Fruit fly (Drosophila melanogaster) ovary, adult (tissue): ENCODE data around the gene CG34133.

ENCODE experiments used
- CG17801 ChIP-seq: fragments of 200-800 bp; optimal IDR thresholded peaks from 2 replicates; lab custom pipeline; 2019; ENCODE audit warnings: missing biosample characterization, mild to moderate bottlenecking, missing genetic modification characterization, moderate library complexity; ENCODE audit not compliant: partially characterized antibody

The CG34133 gene

dm6 chr3R:29869350-29869688 lies at the start of gene CG34133:
Gene CG34133 (plus strand): TSS chr3R:29869365.
- TF ChIP-seq CG17801 = no peak

dm6 chr3R:29829228-29829786 lies 39.9 kb upstream of the CG34133 start:
- TF ChIP-seq CG17801 = no peak

DNA sequence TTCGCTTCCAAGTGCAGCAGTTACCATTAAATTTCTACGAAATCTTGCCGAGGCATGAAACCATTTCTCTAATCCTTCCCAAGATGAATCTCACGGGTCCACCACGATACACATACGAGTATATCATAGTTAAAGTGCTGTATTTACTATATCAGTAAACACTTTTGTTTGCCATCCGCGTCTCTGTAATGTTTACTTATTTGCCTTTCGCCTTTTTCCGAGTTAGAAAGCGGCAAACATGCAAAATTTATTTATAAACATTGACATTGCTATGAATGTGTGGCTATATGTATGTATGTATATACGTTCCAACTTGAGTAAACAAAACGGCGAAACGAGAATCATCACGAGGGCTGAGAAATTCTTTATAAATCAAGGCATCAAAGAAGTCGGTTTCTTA lies 38.2 kb upstream of the CG34133 start:
- TF ChIP-seq CG17801 = no peak

DNA sequence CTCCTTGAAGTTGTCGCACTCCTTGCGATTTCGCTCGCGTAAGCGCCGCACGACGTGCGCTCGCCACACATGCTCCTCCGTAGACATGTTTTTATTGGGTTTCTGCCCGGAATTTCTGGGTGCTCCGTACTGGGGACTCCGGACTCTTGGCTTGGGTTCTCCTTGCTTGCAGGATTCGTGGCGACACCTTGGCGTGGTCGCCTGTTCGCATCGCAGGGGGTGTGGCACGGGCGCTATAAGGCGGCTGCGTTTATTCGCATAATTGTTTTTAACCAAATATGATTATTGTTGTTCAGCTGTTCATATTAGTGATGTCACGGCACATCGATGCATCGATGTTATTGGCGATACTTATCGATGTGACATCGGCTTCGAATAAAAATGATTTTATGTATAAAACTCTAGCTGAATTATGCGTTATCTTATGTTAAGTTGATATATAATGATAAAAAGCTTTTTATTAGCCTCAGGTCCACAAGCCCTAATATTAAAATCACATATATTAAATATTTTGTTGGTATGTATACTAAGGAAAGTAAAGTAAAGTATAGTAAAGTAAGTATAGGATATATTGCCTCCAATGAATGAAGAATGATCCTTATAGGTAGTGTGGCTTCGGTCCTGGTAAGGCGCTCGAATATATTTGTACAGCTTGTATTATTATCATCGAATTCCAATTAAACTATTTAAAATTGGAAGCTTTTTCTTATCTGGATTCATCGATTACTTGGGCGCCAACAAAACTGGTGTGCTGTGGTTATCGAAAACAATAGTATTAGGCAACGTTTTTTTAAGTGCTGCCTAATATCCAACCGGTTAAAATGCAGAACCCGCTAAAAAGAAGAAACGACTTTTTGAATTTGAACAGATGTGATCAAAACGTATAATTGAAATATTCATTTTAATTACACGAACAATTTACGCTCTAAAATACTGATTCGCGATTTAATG lies 34.1 kb upstream of the CG34133 start, which contains the start of gene Atg16:
Gene Atg16 (minus strand): TSS at position 343 of the 951 bp plus-strand sequence.
- no peak for TF ChIP-seq CG17801

DNA sequence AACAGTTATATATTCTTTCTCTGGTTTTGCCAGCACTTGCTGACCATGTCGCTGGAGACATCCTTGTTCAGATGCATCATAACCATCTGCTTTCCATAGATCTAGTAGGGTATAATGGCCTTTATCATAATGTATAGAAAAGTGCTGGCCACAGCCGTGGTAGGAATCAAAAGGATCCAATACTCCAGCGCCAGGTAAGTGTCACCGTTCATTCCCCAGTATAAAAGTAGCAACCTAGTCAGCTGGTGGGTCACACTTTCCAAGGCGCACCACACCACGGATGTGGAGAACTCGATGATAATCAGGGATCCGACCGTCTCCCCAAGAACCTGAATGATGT lies 33.5 kb upstream of the CG34133 start, which contains the start of gene Prtl99C:
Gene Prtl99C (plus strand): TSS at position 241 of the 340 bp plus-strand sequence.
- TF ChIP-seq CG17801 = no peak

DNA sequence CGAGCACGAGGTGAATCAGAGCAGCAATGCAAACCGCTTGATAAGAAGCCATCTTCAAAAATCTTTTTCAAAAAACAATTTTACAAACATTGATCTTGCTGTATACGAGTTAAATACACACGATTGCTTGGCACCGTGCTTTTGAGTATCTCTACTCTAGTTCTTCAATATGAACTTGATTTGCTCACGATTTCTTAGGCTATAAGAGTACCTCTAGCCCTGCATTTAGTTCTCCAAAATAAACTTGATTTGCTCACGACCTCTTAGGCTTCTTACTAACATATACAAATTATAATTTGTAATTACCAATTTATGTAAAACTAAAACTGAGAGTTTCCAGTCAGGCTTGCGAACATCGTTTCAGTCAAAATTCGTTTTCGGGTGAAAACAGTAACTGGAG lies 33.0 kb upstream of the CG34133 start, which contains the start of gene CG42592:
Gene CG42592 (minus strand): TSS at position 101 of the 400 bp plus-strand sequence.
- no peak for TF ChIP-seq CG17801

DNA sequence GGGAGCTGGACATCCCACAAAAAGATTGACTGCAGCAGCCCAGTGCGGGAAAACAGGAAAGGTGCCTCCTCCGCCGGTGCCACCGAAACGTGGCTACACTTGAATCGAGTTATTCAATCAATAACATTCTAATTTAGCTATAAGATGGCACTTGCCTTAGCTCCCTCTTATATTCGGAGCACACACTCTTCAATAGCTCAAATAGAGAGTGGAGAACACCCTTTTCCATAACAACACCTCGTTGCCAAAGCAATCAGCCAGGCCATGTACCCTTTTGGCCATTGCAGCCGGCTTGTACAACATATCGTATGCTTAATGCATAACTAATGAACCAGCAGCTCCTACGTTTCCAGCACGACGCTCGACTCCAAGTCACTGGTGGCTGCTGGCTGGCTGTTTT lies 31.4 kb upstream of the CG34133 start:
- no peak for TF ChIP-seq CG17801

dm6 chr3R:29838751-29839150 lies 30.4 kb upstream of the CG34133 start:
- TF ChIP-seq CG17801 = no peak

- TF ChIP-seq CG17801 = peak; percentile 3
These were observed 29.4 kb upstream of the CG34133 start for dm6 chr3R:29839707-29840311.

DNA sequence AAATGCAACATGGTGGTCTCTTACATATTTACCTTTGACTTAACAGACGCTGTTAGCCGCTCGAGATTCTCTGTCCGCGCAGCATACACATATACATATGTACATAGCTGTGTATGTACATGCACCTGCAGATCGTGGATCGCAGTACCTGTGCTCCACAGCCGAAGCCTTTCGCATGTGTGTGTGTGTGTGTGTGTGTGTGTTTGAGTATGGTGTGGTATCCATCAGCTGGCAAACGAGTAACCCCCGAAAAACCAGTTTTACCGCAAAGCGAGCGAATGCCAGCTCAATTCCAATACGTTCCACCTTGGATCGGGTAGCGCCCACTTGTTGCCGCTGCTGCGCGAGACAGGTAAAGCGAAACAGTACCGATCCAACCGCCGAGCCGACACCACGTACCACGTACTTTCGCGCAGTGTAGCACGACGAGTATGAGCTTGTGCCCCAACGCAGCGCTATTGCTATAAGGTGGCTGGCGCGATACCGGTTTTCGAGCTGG lies 27.8 kb upstream of the CG34133 start, which contains the start of gene Cad99C:
Gene Cad99C (plus strand): TSS at position 365 of the 499 bp plus-strand sequence.
- no peak for TF ChIP-seq CG17801

- TF ChIP-seq CG17801 = no peak
These were observed 22.0 kb upstream of the CG34133 start for dm6 chr3R:29847126-29847525.

DNA sequence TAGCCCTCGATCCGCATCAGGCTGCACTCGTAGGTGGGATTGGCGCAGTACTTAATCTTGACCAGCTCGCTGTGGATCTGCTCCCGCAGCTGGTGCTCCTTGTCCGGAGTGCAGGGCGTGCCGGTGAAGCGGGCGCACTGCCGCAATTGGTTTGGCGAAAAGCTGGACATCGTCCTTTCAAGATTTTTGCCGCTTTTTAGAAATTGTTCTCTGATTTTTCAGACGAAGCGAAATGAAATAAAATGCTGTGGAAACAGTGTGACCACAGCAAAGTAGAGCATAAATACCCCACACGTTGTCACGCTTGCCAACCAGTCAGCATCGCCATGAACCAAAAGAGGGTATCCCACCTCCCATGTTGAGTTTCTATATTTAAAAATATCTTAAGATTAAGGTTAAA lies 11.9 kb upstream of the CG34133 start, which contains the start of gene dgt1:
Gene dgt1 (minus strand): TSS at position 264 of the 400 bp plus-strand sequence.
- no peak for TF ChIP-seq CG17801

DNA sequence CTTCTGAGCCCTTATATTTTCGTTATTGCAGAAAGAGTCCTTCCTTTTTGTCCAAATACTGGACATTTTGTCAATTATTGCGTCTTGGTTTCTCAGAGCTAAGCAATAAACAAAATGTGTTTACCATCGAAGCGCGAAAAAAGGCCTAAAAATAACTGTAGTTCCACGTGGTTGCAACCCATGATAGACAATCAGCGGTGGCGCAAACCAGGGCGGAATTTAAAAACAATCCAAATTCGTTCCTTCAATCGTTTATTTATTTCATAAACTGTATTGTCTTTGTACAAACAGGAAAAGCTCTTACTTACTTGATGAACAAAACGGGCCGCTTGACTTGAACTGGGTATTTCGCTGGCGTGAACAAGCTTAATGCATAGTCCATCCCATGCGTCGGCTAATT lies 10.4 kb upstream of the CG34133 start, which contains the start of gene CG7824:
Gene CG7824 (minus strand): TSS at position 131 of the 400 bp plus-strand sequence.
- no peak for TF ChIP-seq CG17801

DNA sequence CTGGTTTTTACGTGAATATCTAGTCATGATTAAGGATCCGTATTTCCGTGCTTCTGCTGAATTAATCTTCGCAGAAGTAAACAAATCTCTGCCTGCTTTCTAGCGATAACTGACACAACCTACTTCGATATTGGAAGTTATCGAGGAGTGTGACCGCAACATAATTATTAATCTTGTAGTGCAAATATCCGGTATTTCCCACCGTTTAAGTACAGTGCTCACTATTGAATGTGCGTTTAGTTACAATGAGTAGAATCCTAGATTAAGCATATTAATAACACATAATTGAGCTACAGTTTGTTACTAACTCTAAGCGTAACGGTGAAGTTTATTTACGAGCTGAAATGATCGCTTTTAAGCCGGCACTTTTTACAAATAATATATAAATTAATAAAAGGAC lies 9.4 kb upstream of the CG34133 start:
- peak; percentile 27 for TF ChIP-seq CG17801

dm6 chr3R:29861432-29862249 lies 7.5 kb upstream of the CG34133 start, which contains the start of the genes CG15514 and RpS8:
Gene CG15514 (minus strand): TSS chr3R:29861494.
Gene RpS8 (plus strand): TSS chr3R:29861582.
- TF ChIP-seq CG17801 = peak; percentile 74

- no peak for TF ChIP-seq CG17801
These were observed 6.4 kb upstream of the CG34133 start for dm6 chr3R:29862795-29863194.
